Worm (Caenorhabditis elegans) whole organism, L4/young adult: Measurements from ENCODE around the gene F01F1.14.

Experiments
- W03F9.2 ChIP-seq: fragments of 150-350 bp; optimal IDR thresholded peaks from 2 replicates; lab custom pipeline; 2014; ENCODE audit warnings: missing biosample characterization, missing genetic modification characterization
- dao-5 ChIP-seq: sonication (generic microtip); optimal IDR thresholded peaks from 2 replicates; lab custom pipeline; 2016; ENCODE audit warnings: missing genotype, missing genetic modification characterization, moderate library complexity, missing compliant biosample characterization
- him-1 ChIP-seq: sonication (generic microtip); optimal IDR thresholded peaks from 2 replicates; lab custom pipeline; 2016; ENCODE audit warnings: missing genotype, missing genetic modification reagents, missing genetic modification characterization, missing compliant biosample characterization

DNA sequence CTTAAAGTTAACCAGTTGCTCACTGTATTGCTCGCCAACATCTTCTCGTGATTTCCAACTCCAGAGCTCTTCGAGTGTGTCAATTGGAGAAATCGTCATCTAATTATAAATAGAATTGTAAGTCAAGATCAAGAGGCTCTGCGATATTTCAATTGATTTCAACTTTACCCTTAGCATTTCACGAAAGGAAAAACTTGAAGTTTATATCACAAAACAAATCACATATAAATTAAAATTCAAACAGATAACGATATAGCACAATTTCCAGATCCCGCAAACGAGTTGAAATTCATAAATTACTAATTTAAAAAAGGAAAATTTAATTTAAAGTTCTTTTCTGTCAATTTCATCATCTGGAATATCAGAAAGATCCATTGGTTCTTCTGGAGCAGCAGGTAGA, 14.3 kb downstream of the F01F1.14 start, which contains the start of gene eng-1:
- no peak for TF ChIP-seq dao-5
- no peak for TF ChIP-seq him-1
- no peak for TF ChIP-seq W03F9.2 (tag; lab: Kevin White, UChicago)
